Fruit fly (Drosophila melanogaster) whole organism, prepupa: ENCODE measurements around the gene CG42751.

ENCODE experiments used
- CG10631 ChIP-seq: fragments of 200-800 bp; sonication (Bioruptor generic); optimal IDR thresholded peaks from 2 replicates; lab custom pipeline; 2016; ENCODE audit warnings: missing biosample characterization, missing genetic modification characterization
- CG11902 ChIP-seq: fragments of 200-800 bp; sonication (Bioruptor generic); optimal IDR thresholded peaks from 3 replicates; lab custom pipeline; 2016; ENCODE audit warnings: missing biosample characterization, missing genetic modification characterization
- CG15336 ChIP-seq: fragments of 200-800 bp; sonication (Bioruptor generic); IDR thresholded peaks from 2 replicates; pipeline ENCODE4 v1.3.6; 2022; ENCODE audit warnings: missing biosample characterization, missing genetic modification characterization
- CG31627 ChIP-seq: fragments of 200-800 bp; sonication (Bioruptor generic); optimal IDR thresholded peaks from 3 replicates; lab custom pipeline; 2016; ENCODE audit warnings: missing biosample characterization, missing genetic modification characterization
- CG34406 ChIP-seq: fragments of 200-800 bp; sonication (Bioruptor generic); optimal IDR thresholded peaks from 3 replicates; lab custom pipeline; 2016; ENCODE audit warnings: missing biosample characterization, missing genetic modification characterization
- CG6276 ChIP-seq: fragments of 200-800 bp; sonication (Bioruptor generic); optimal IDR thresholded peaks from 2 replicates; lab custom pipeline; 2017; ENCODE audit warnings: missing biosample characterization, mild to moderate bottlenecking, missing genetic modification characterization
- CG6808 ChIP-seq: fragments of 200-800 bp; sonication (Bioruptor generic); optimal IDR thresholded peaks from 3 replicates; lab custom pipeline; 2017; ENCODE audit warnings: missing biosample characterization, missing genetic modification characterization, mild to moderate bottlenecking, moderate library complexity, missing genetic modification reagents
- CG6854 ChIP-seq: fragments of 200-800 bp; sonication (Bioruptor generic); optimal IDR thresholded peaks from 2 replicates; lab custom pipeline; 2017; ENCODE audit warnings: missing biosample characterization, mild to moderate bottlenecking, missing genetic modification characterization
- CG7368 ChIP-seq: fragments of 200-800 bp; sonication (Bioruptor generic); optimal IDR thresholded peaks from 3 replicates; lab custom pipeline; 2016; ENCODE audit warnings: missing biosample characterization, missing genetic modification characterization
- CG8119 ChIP-seq: fragments of 200-800 bp; sonication (Bioruptor generic); IDR thresholded peaks from 3 replicates; pipeline ENCODE4 v1.3.6; 2022; ENCODE audit warnings: missing biosample characterization, missing genetic modification characterization
- CG8319 ChIP-seq: fragments of 200-800 bp; sonication (Bioruptor generic); optimal IDR thresholded peaks from 3 replicates; lab custom pipeline; 2016; ENCODE audit warnings: missing biosample characterization, missing genetic modification characterization
- CG8632 ChIP-seq: fragments of 200-800 bp; sonication (Bioruptor generic); optimal IDR thresholded peaks from 3 replicates; lab custom pipeline; 2016; ENCODE audit warnings: missing biosample characterization, missing genetic modification characterization
- Eip75B ChIP-seq: fragments of 200-800 bp; sonication (Bioruptor generic); optimal IDR thresholded peaks from 3 replicates; lab custom pipeline; 2016; ENCODE audit warnings: missing biosample characterization, missing genetic modification characterization
- Eip78C ChIP-seq: fragments of 200-800 bp; sonication (Bioruptor generic); peaks from one replicate; lab custom pipeline; 2016; ENCODE audit warnings: missing biosample characterization, missing genetic modification characterization
- Ets96B ChIP-seq: fragments of 200-800 bp; optimal IDR thresholded peaks from 2 replicates; lab custom pipeline; 2019; ENCODE audit warnings: missing biosample characterization, mild to moderate bottlenecking, missing genetic modification characterization, moderate library complexity
- Hr39 ChIP-seq: fragments of 200-800 bp; sonication (Bioruptor generic); optimal IDR thresholded peaks from 2 replicates; lab custom pipeline; 2016; ENCODE audit warnings: missing biosample characterization, missing genetic modification characterization
- Hr4 ChIP-seq: fragments of 200-800 bp; sonication (Bioruptor generic); optimal IDR thresholded peaks from 3 replicates; lab custom pipeline; 2016; ENCODE audit warnings: missing biosample characterization, missing genetic modification characterization
- Lpt ChIP-seq: fragments of 200-800 bp; sonication (Bioruptor generic); optimal IDR thresholded peaks from 3 replicates; lab custom pipeline; 2016; ENCODE audit warnings: missing biosample characterization, missing genetic modification characterization
- Met ChIP-seq: fragments of 200-800 bp; sonication (Bioruptor generic); optimal IDR thresholded peaks from 3 replicates; lab custom pipeline; 2016; ENCODE audit warnings: missing biosample characterization, missing genetic modification characterization
- OdsH ChIP-seq: fragments of 200-800 bp; sonication (Bioruptor generic); optimal IDR thresholded peaks from 3 replicates; lab custom pipeline; 2016; ENCODE audit warnings: missing biosample characterization, missing genetic modification characterization
- Smox ChIP-seq: fragments of 200-800 bp; sonication (Bioruptor generic); optimal IDR thresholded peaks from 3 replicates; lab custom pipeline; 2016; ENCODE audit warnings: missing biosample characterization, missing genetic modification characterization
- Sox102F ChIP-seq: fragments of 200-800 bp; sonication (Bioruptor generic); optimal IDR thresholded peaks from 2 replicates; lab custom pipeline; 2016; ENCODE audit warnings: missing biosample characterization, mild to moderate bottlenecking, missing genetic modification characterization
- Sox14 ChIP-seq: fragments of 200-800 bp; sonication (Bioruptor generic); optimal IDR thresholded peaks from 3 replicates; lab custom pipeline; 2016; ENCODE audit warnings: missing biosample characterization, missing genetic modification characterization
- cyc ChIP-seq: fragments of 200-800 bp; sonication (Bioruptor generic); optimal IDR thresholded peaks from 3 replicates; lab custom pipeline; 2016; ENCODE audit warnings: missing biosample characterization, missing genetic modification characterization
- dac ChIP-seq: fragments of 200-800 bp; sonication (Bioruptor generic); optimal IDR thresholded peaks from 2 replicates; lab custom pipeline; 2017; ENCODE audit warnings: missing biosample characterization, mild to moderate bottlenecking, missing genetic modification characterization
- dsx ChIP-seq: fragments of 200-800 bp; optimal IDR thresholded peaks from 3 replicates; lab custom pipeline; 2019; ENCODE audit warnings: missing biosample characterization, mild to moderate bottlenecking, missing genetic modification characterization, moderate library complexity; ENCODE audit not compliant: poor library complexity, severe bottlenecking
- eg ChIP-seq: fragments of 200-800 bp; sonication (Bioruptor generic); IDR thresholded peaks from 3 replicates; pipeline ENCODE4 v1.3.6; 2022; ENCODE audit warnings: missing biosample characterization, missing genetic modification characterization
- fd59A ChIP-seq: fragments of 200-800 bp; sonication (Bioruptor generic); optimal IDR thresholded peaks from 2 replicates; lab custom pipeline; 2017; ENCODE audit warnings: missing biosample characterization, mild to moderate bottlenecking, missing genetic modification characterization, missing genetic modification reagents
- fkh ChIP-seq: fragments of 200-800 bp; sonication (Bioruptor generic); optimal IDR thresholded peaks from 3 replicates; lab custom pipeline; 2017; ENCODE audit warnings: missing biosample characterization, mild to moderate bottlenecking, missing genetic modification characterization, moderate library complexity
- net ChIP-seq: fragments of 200-800 bp; sonication (Bioruptor generic); optimal IDR thresholded peaks from 3 replicates; lab custom pipeline; 2016; ENCODE audit warnings: missing biosample characterization, missing genetic modification characterization
- pdm3 ChIP-seq: fragments of 200-800 bp; sonication (Bioruptor generic); optimal IDR thresholded peaks from 3 replicates; lab custom pipeline; 2016; ENCODE audit warnings: missing biosample characterization, missing genetic modification characterization
- salr ChIP-seq, 2 experiments: fragments of 200-800 bp; sonication (Bioruptor generic); optimal IDR thresholded peaks; 3 replicates each; lab custom pipeline; 2016 to 2018; ENCODE audit warnings: missing biosample characterization in 2 of 2, missing genetic modification characterization in 2 of 2, mild to moderate bottlenecking in 1 of 2
- spab ChIP-seq: fragments of 200-800 bp; sonication (Bioruptor generic); optimal IDR thresholded peaks from 2 replicates; lab custom pipeline; 2017; ENCODE audit warnings: missing biosample characterization, mild to moderate bottlenecking, missing genetic modification characterization, missing genetic modification reagents
- ss ChIP-seq, 2 experiments: fragments of 200-800 bp; sonication (Bioruptor generic); optimal IDR thresholded peaks; 2 replicates in 1 of 2; 3 replicates in 1 of 2; lab custom pipeline; 2017 to 2018; ENCODE audit warnings: mild to moderate bottlenecking in 2 of 2, missing biosample characterization in 2 of 2, missing genetic modification characterization in 2 of 2, moderate library complexity in 1 of 2
- topi ChIP-seq: fragments of 200-800 bp; sonication (Bioruptor generic); optimal IDR thresholded peaks from 3 replicates; lab custom pipeline; 2016; ENCODE audit warnings: missing biosample characterization, missing genetic modification characterization

CG42751 gene

dm6 chr2L:11870867-11871452, 17.7 kb downstream of the CG42751 start (continued):
- TF ChIP-seq Smox (GFP tag; lab: Kevin White, UChicago), result peak; percentile 66
- TF ChIP-seq CG10631 (GFP tag; lab: Kevin White, UChicago), result peak; percentile 32
- TF ChIP-seq OdsH (GFP tag; lab: Kevin White, UChicago), result peak; percentile 49
- peak; percentile 57 for TF ChIP-seq Ets96B (tag; lab: Kevin White, UChicago)
- TF ChIP-seq cyc (GFP tag; lab: Kevin White, UChicago), result peak; percentile 57
- peak; percentile 59 for TF ChIP-seq CG11902
- TF ChIP-seq Eip78C (GFP tag; lab: Kevin White, UChicago), result peak; percentile 93
- peak; percentile 25 for TF ChIP-seq CG8319
- peak; percentile 62 for TF ChIP-seq CG34406
- TF ChIP-seq CG31627 (GFP tag; lab: Kevin White, UChicago), result peak; percentile 50
- TF ChIP-seq CG6808 (GFP tag; lab: Kevin White, UChicago), result peak; percentile 41
- TF ChIP-seq dsx (GFP tag; lab: Kevin White, UChicago), result peak; percentile 28
- TF ChIP-seq Eip75B (GFP tag; lab: Kevin White, UChicago), result peak; percentile 43
- peak; percentile 45 for TF ChIP-seq Sox14 (GFP tag; lab: Kevin White, UChicago)
- peak; percentile 49 for TF ChIP-seq CG8632 (GFP tag; lab: Kevin White, UChicago)
- TF ChIP-seq fd59A, result peak; percentile 9
- peak; percentile 68 for TF ChIP-seq Sox102F
- TF ChIP-seq spab (GFP tag; lab: Kevin White, UChicago), result peak; percentile 41
- TF ChIP-seq Lpt (GFP tag; lab: Kevin White, UChicago), result no peak
- TF ChIP-seq ss (GFP tag; optimal IDR thresholded peaks at IDR 0.05; lab: Kevin White, UChicago), result peak in 1 of 2 experiments; percentile 56

dm6 chr2L:11874232-11874765, 21.1 kb downstream of the CG42751 start:
- TF ChIP-seq Met (GFP tag; lab: Kevin White, UChicago), result no peak
- 0 out of 3 replicates have a peak, but pooled peaks have one; percentile 37 for TF ChIP-seq eg
- no peak for TF ChIP-seq Hr39 (GFP tag; lab: Kevin White, UChicago)
- TF ChIP-seq pdm3 (GFP tag; lab: Kevin White, UChicago), result no peak
- peak; percentile 14; the same call in 1 of the 2 replicates for TF ChIP-seq CG15336 (GFP tag; lab: Robert Waterston, UW)
- peak; percentile 54 for TF ChIP-seq Eip78C (GFP tag; lab: Kevin White, UChicago)
- TF ChIP-seq CG8119 (GFP tag; lab: Robert Waterston, UW), result no peak
- no peak for TF ChIP-seq dac (GFP tag; lab: Kevin White, UChicago)
- no peak for TF ChIP-seq cyc (GFP tag; lab: Kevin White, UChicago)

dm6 chr2L:11874890-11875289, 21.7 kb downstream of the CG42751 start:
- TF ChIP-seq eg (peak; percentile 43; the same call in 1 of the 3 replicates), Hr4 (no peak), CG6276 (GFP tag; lab: Kevin White, UChicago) (peak; percentile 8), CG8632 (GFP tag; lab: Kevin White, UChicago) (no peak), spab (GFP tag; lab: Kevin White, UChicago) (no peak), CG8319 (no peak), fkh (no peak), CG34406 (no peak), topi (no peak), pdm3 (GFP tag; lab: Kevin White, UChicago) (no peak), CG6854 (GFP tag; lab: Kevin White, UChicago) (no peak)

- TF ChIP-seq salr (GFP tag; optimal IDR thresholded peaks at IDR 0.05; lab: Kevin White, UChicago), result no peak
- TF ChIP-seq net (GFP tag; lab: Kevin White, UChicago), result no peak
- TF ChIP-seq CG6276 (GFP tag; lab: Kevin White, UChicago), result no peak
- no peak for TF ChIP-seq CG8319
- no peak for TF ChIP-seq Sox102F
- no peak for TF ChIP-seq CG7368 (GFP tag; lab: Kevin White, UChicago)
These were observed 25.6 kb downstream of the CG42751 start for dm6 chr2L:11878812-11879328.
